Fruit fly (Drosophila melanogaster) whole organism, embryonic: ENCODE measurements around the gene CG14731.

Source experiments
- Aef1 ChIP-seq: fragments of 200-800 bp; sonication (Bioruptor generic); IDR thresholded peaks from 3 replicates; pipeline ENCODE4 v1.3.6; 2022; ENCODE audit warnings: missing biosample characterization, missing genetic modification characterization
- Awh ChIP-seq: fragments of 200-800 bp; sonication (Bioruptor generic); IDR thresholded peaks from 2 replicates; pipeline ENCODE4, ENCODE4 v1.3.6; 2022; ENCODE audit warnings: missing biosample characterization, missing genetic modification characterization
- CG10321 ChIP-seq: fragments of 200-800 bp; sonication (Bioruptor generic); IDR thresholded peaks from 2 replicates; pipeline ENCODE4 v1.3.6; 2022; ENCODE audit warnings: missing biosample characterization, missing genetic modification characterization
- CG11504 ChIP-seq: fragments of 200-800 bp; sonication (Bioruptor generic); optimal IDR thresholded peaks from 3 replicates; lab custom pipeline; 2019; ENCODE audit warnings: missing biosample characterization, mild to moderate bottlenecking, missing genetic modification characterization, moderate library complexity
- CG12155 ChIP-seq: fragments of 200-800 bp; sonication (Bioruptor generic); optimal IDR thresholded peaks from 3 replicates; lab custom pipeline; 2016; ENCODE audit warnings: missing biosample characterization, missing genetic modification characterization
- CG13123 ChIP-seq: fragments of 200-800 bp; sonication (Bioruptor generic); optimal IDR thresholded peaks from 2 replicates; lab custom pipeline; 2016; ENCODE audit warnings: missing biosample characterization, missing genetic modification characterization
- CG13296 ChIP-seq: fragments of 200-800 bp; sonication (Bioruptor generic); optimal IDR thresholded peaks from 3 replicates; lab custom pipeline; 2018; ENCODE audit warnings: missing biosample characterization, mild to moderate bottlenecking, missing genetic modification characterization
- CG13424 ChIP-seq: fragments of 200-800 bp; sonication (Bioruptor generic); optimal IDR thresholded peaks from 2 replicates; lab custom pipeline; 2019; ENCODE audit warnings: missing biosample characterization, mild to moderate bottlenecking, missing genetic modification characterization, moderate library complexity
- CG15601 ChIP-seq: fragments of 200-800 bp; sonication (Bioruptor generic); optimal IDR thresholded peaks from 3 replicates; lab custom pipeline; 2019; ENCODE audit warnings: missing biosample characterization, mild to moderate bottlenecking, missing genetic modification characterization, moderate library complexity
- CG17385 ChIP-seq: fragments of 200-800 bp; sonication (Bioruptor generic); optimal IDR thresholded peaks from 3 replicates; lab custom pipeline; 2018; ENCODE audit warnings: missing biosample characterization, mild to moderate bottlenecking, missing genetic modification characterization
- CG2199 ChIP-seq: fragments of 200-800 bp; sonication (Bioruptor generic); IDR thresholded peaks from 3 replicates; pipeline ENCODE4 v1.3.6; 2022; ENCODE audit warnings: missing biosample characterization, missing genetic modification characterization
- CG2712 ChIP-seq: fragments of 200-800 bp; optimal IDR thresholded peaks from 3 replicates; lab custom pipeline; 2019; ENCODE audit warnings: missing biosample characterization, mild to moderate bottlenecking, missing genetic modification characterization, moderate library complexity
- CG30403 ChIP-seq: fragments of 200-800 bp; sonication (Bioruptor generic); optimal IDR thresholded peaks from 3 replicates; lab custom pipeline; 2016; ENCODE audit warnings: missing biosample characterization, missing genetic modification characterization
- CG32772 ChIP-seq: fragments of 200-800 bp; sonication (Bioruptor generic); IDR thresholded peaks from 2 replicates; pipeline ENCODE4 v1.3.6; 2022; ENCODE audit warnings: missing biosample characterization, missing genetic modification characterization
- CG3838 ChIP-seq: fragments of 200-800 bp; sonication (Bioruptor generic); optimal IDR thresholded peaks from 3 replicates; lab custom pipeline; 2016; ENCODE audit warnings: missing biosample characterization, missing genetic modification characterization
- CG4360 ChIP-seq: fragments of 200-800 bp; sonication (Bioruptor generic); IDR thresholded peaks from 2 replicates; pipeline ENCODE4 v1.3.6; 2022; ENCODE audit warnings: missing biosample characterization, missing genetic modification characterization
- CG43689 ChIP-seq: fragments of 200-800 bp; sonication (Bioruptor generic); IDR thresholded peaks from 2 replicates; pipeline ENCODE4 v1.3.6; 2022; ENCODE audit warnings: missing biosample characterization, missing genetic modification characterization
- CG5180 ChIP-seq: fragments of 200-800 bp; sonication (Bioruptor generic); optimal IDR thresholded peaks from 3 replicates; lab custom pipeline; 2017; ENCODE audit warnings: missing biosample characterization, missing genetic modification characterization, mild to moderate bottlenecking, moderate library complexity, missing genetic modification reagents
- CG6254 ChIP-seq: fragments of 200-800 bp; sonication (Bioruptor generic); optimal IDR thresholded peaks from 3 replicates; lab custom pipeline; 2017; ENCODE audit warnings: mild to moderate bottlenecking, missing biosample characterization, missing genetic modification reagents, missing genetic modification characterization
- CG7372 ChIP-seq: fragments of 200-800 bp; sonication (Bioruptor generic); IDR thresholded peaks from 2 replicates; pipeline ENCODE4 v1.3.6; 2022; ENCODE audit warnings: missing biosample characterization, missing genetic modification characterization
- CG7786 ChIP-seq: fragments of 200-800 bp; sonication (Bioruptor generic); optimal IDR thresholded peaks from 2 replicates; lab custom pipeline; 2016; ENCODE audit warnings: missing biosample characterization, missing genetic modification characterization
- CG9932 ChIP-seq: fragments of 200-800 bp; sonication (Bioruptor generic); IDR thresholded peaks from 2 replicates; pipeline ENCODE4 v1.3.6; 2022; ENCODE audit warnings: missing biosample characterization, missing genetic modification characterization
- CTCF ChIP-seq: fragments of 200-800 bp; sonication (Bioruptor generic); optimal IDR thresholded peaks from 2 replicates; lab custom pipeline; 2017; ENCODE audit warnings: missing biosample characterization, mild to moderate bottlenecking, missing genetic modification characterization, moderate library complexity
- Dbx ChIP-seq: fragments of 200-800 bp; sonication (Bioruptor generic); IDR thresholded peaks from 3 replicates; pipeline ENCODE4 v1.3.6; 2022; ENCODE audit warnings: missing biosample characterization, missing genetic modification characterization
- Doc2 ChIP-seq: fragments of 200-800 bp; sonication (Bioruptor generic); IDR thresholded peaks from 2 replicates; pipeline ENCODE4 v1.3.6; 2022; ENCODE audit warnings: missing biosample characterization, missing genetic modification characterization
- Drgx ChIP-seq: fragments of 200-800 bp; sonication (Bioruptor generic); IDR thresholded peaks from 2 replicates; pipeline ENCODE4 v1.3.6; 2022; ENCODE audit warnings: missing biosample characterization, missing genetic modification characterization
- Ets65A ChIP-seq: fragments of 200-800 bp; sonication (Bioruptor generic); peaks from one replicate; lab custom pipeline; 2016; ENCODE audit warnings: missing biosample characterization, missing genetic modification characterization
- Hand ChIP-seq: fragments of 200-800 bp; sonication (Bioruptor generic); optimal IDR thresholded peaks from 2 replicates; lab custom pipeline; 2017; ENCODE audit warnings: mild to moderate bottlenecking, missing biosample characterization, missing genetic modification reagents, missing genetic modification characterization
- Pdp1 ChIP-seq, 2 experiments: fragments of 200-800 bp; sonication (Bioruptor generic); optimal IDR thresholded peaks; 3 replicates each; lab custom pipeline; 2016; ENCODE audit warnings: missing biosample characterization in 2 of 2, missing genetic modification characterization in 2 of 2, mild to moderate bottlenecking in 1 of 2, moderate library complexity in 1 of 2
- Side ChIP-seq: fragments of 200-800 bp; sonication (Bioruptor generic); optimal IDR thresholded peaks from 2 replicates; lab custom pipeline; 2016; ENCODE audit warnings: missing biosample characterization, missing genetic modification characterization
- Vsx1 ChIP-seq: fragments of 200-800 bp; sonication (Bioruptor generic); optimal IDR thresholded peaks from 2 replicates; lab custom pipeline; 2017; ENCODE audit warnings: missing biosample characterization, mild to moderate bottlenecking, missing genetic modification characterization, missing genetic modification reagents
- Xrp1 ChIP-seq: fragments of 200-800 bp; sonication (Bioruptor generic); IDR thresholded peaks from 2 replicates; pipeline ENCODE4 v1.3.6; 2022; ENCODE audit warnings: missing biosample characterization, missing genetic modification characterization
- amos ChIP-seq: fragments of 200-800 bp; sonication (Bioruptor generic); IDR thresholded peaks from 2 replicates; pipeline ENCODE4 v1.3.6; 2022; ENCODE audit warnings: missing biosample characterization, missing genetic modification characterization; ENCODE audit not compliant: partially characterized antibody
- crc ChIP-seq: fragments of 200-800 bp; sonication (Bioruptor generic); optimal IDR thresholded peaks from 2 replicates; lab custom pipeline; 2016; ENCODE audit warnings: missing biosample characterization, missing genetic modification characterization
- dpn ChIP-seq, 2 experiments: fragments of 200-800 bp; sonication (Bioruptor generic); optimal IDR thresholded peaks; 3 replicates each; lab custom pipeline; 2016; ENCODE audit warnings: missing biosample characterization in 2 of 2, missing genetic modification characterization in 2 of 2
- ems ChIP-seq: fragments of 200-800 bp; sonication (Bioruptor generic); optimal IDR thresholded peaks from 3 replicates; lab custom pipeline; 2016; ENCODE audit warnings: missing biosample characterization, missing genetic modification characterization
- eve ChIP-seq, 2 experiments: fragments of >200 bp; optimal IDR thresholded peaks; 2 replicates each; lab custom pipeline; 2017; ENCODE audit warnings: missing biosample characterization in 2 of 2, missing genetic modification characterization in 2 of 2
- ewg ChIP-seq: fragments of 200-800 bp; sonication (Bioruptor generic); optimal IDR thresholded peaks from 3 replicates; lab custom pipeline; 2017; ENCODE audit warnings: mild to moderate bottlenecking, missing biosample characterization, missing genetic modification reagents, missing genetic modification characterization
- fd102C ChIP-seq: fragments of 200-800 bp; sonication (Bioruptor generic); optimal IDR thresholded peaks from 2 replicates; lab custom pipeline; 2018; ENCODE audit warnings: missing biosample characterization, mild to moderate bottlenecking, missing genetic modification characterization, moderate library complexity
- fru ChIP-seq: fragments of >200 bp; optimal IDR thresholded peaks from 2 replicates; lab custom pipeline; 2017
- gt ChIP-seq: fragments of 200-800 bp; sonication (Bioruptor generic); IDR thresholded peaks from 2 replicates; pipeline ENCODE4 v1.3.6; 2022; ENCODE audit warnings: missing biosample characterization, missing genetic modification characterization
- ham ChIP-seq: fragments of 200-800 bp; sonication (Bioruptor generic); IDR thresholded peaks from 2 replicates; pipeline ENCODE4 v1.3.6; 2022; ENCODE audit warnings: missing biosample characterization, missing genetic modification characterization
- inv ChIP-seq: fragments of 200-800 bp; sonication (Bioruptor generic); IDR thresholded peaks from 2 replicates; pipeline ENCODE4 v1.3.6; 2022; ENCODE audit warnings: missing biosample characterization, missing genetic modification characterization; ENCODE audit not compliant: partially characterized antibody
- jigr1 ChIP-seq: fragments of 200-800 bp; sonication (Bioruptor generic); IDR thresholded peaks from 3 replicates; pipeline ENCODE4 v1.3.6; 2022; ENCODE audit warnings: missing biosample characterization, missing genetic modification characterization
- lmd ChIP-seq: fragments of 200-800 bp; sonication (Bioruptor generic); IDR thresholded peaks from 2 replicates; pipeline ENCODE4 v1.3.6; 2022; ENCODE audit warnings: missing biosample characterization, missing genetic modification characterization
- mirr ChIP-seq: fragments of 200-800 bp; sonication (Bioruptor generic); optimal IDR thresholded peaks from 3 replicates; lab custom pipeline; 2018; ENCODE audit warnings: missing biosample characterization, mild to moderate bottlenecking, missing genetic modification characterization
- pum ChIP-seq: fragments of 200-800 bp; sonication (Bioruptor generic); optimal IDR thresholded peaks from 2 replicates; lab custom pipeline; 2016; ENCODE audit warnings: missing biosample characterization, missing genetic modification characterization
- sc ChIP-seq, 3 experiments: fragments of >200 bp in 2 of 3; fragments of 200-800 bp in 1 of 3; sonication (Bioruptor generic) in 1 of 3; optimal IDR thresholded peaks; 2 replicates in 2 of 3; 3 replicates in 1 of 3; lab custom pipeline; 2017; ENCODE audit warnings: mild to moderate bottlenecking in 1 of 3, missing biosample characterization in 1 of 3, missing genetic modification characterization in 1 of 3, missing genetic modification reagents in 1 of 3
- sd ChIP-seq: fragments of 200-800 bp; sonication (Bioruptor generic); optimal IDR thresholded peaks from 3 replicates; lab custom pipeline; 2018; ENCODE audit warnings: missing biosample characterization, mild to moderate bottlenecking, missing genetic modification characterization, moderate library complexity
- slbo ChIP-seq: fragments of 200-800 bp; sonication (Bioruptor generic); IDR thresholded peaks from 2 replicates; pipeline ENCODE4 v1.3.6; 2022; ENCODE audit warnings: missing biosample characterization, missing genetic modification characterization
- sug ChIP-seq: fragments of 200-800 bp; optimal IDR thresholded peaks from 2 replicates; lab custom pipeline; 2019; ENCODE audit warnings: missing biosample characterization, mild to moderate bottlenecking, missing genetic modification characterization, moderate library complexity
- z ChIP-seq: fragments of 200-800 bp; sonication (Bioruptor generic); IDR thresholded peaks from 3 replicates; pipeline ENCODE4 v1.3.6; 2022; ENCODE audit warnings: missing biosample characterization, missing genetic modification characterization

CG14731 gene

dm6 chr3R:11888038-11888567 is 43.0 kb upstream of the CG14731 start (continued):
- no peak for TF ChIP-seq CG17385
- no peak for TF ChIP-seq fd102C (GFP tag; lab: Kevin White, UChicago)
- TF ChIP-seq Vsx1: peak; percentile 68
- no peak for TF ChIP-seq sd
- TF ChIP-seq ewg (GFP tag; lab: Kevin White, UChicago): no peak
- no peak for TF ChIP-seq Hand (GFP tag; lab: Kevin White, UChicago)
- TF ChIP-seq CG9932 (GFP tag; lab: Robert Waterston, UW): peak; percentile 37; the same call in 1 of the 2 replicates
- TF ChIP-seq Aef1 (GFP tag; lab: Robert Waterston, UW): no peak
- no peak for TF ChIP-seq CG7372 (GFP tag; lab: Robert Waterston, UW)
- TF ChIP-seq CG10321 (GFP tag; lab: Robert Waterston, UW): no peak
- TF ChIP-seq Dbx (GFP tag; lab: Robert Waterston, UW): no peak
- peak; percentile 11; the same call in 1 of the 2 replicates for TF ChIP-seq slbo (GFP tag; lab: Robert Waterston, UW)
- TF ChIP-seq Doc2: no peak
- TF ChIP-seq Ets65A: no peak
- no peak for TF ChIP-seq CG12155 (GFP tag; lab: Kevin White, UChicago)
- no peak for TF ChIP-seq sc (optimal IDR thresholded peaks at IDR 0.05; lab: Kevin White, UChicago)
- TF ChIP-seq sc (GFP tag; optimal IDR thresholded peaks at IDR 0.05; lab: Kevin White, UChicago): no peak
- TF ChIP-seq amos (GFP tag; lab: Robert Waterston, UW): peak; percentile 52
- peak; percentile 35 for TF ChIP-seq CG30403 (GFP tag; lab: Kevin White, UChicago)
- no peak for TF ChIP-seq gt
- peak; percentile 30 for TF ChIP-seq CG15601 (tag; lab: Kevin White, UChicago)
- peak; percentile 31; the same call in 1 of the 2 replicates for TF ChIP-seq Xrp1 (GFP tag; lab: Robert Waterston, UW)
- no peak for TF ChIP-seq crc (GFP tag; lab: Kevin White, UChicago)
- peak; percentile 81 for TF ChIP-seq CG5180 (GFP tag; lab: Kevin White, UChicago)
- peak; percentile 26 for TF ChIP-seq lmd (GFP tag; lab: Robert Waterston, UW)
- TF ChIP-seq Drgx: peak; percentile 45; the same call in 1 of the 2 replicates
- TF ChIP-seq CG11504 (tag; lab: Kevin White, UChicago): no peak
- TF ChIP-seq Pdp1 (GFP tag; optimal IDR thresholded peaks at IDR 0.05; lab: Kevin White, UChicago): no peak
- TF ChIP-seq CG2712: no peak
- no peak for TF ChIP-seq CG32772 (GFP tag; lab: Robert Waterston, UW)
- no peak for TF ChIP-seq CG3838
- no peak for TF ChIP-seq sug (tag; lab: Kevin White, UChicago)
- no peak for TF ChIP-seq CG13424 (tag; lab: Kevin White, UChicago)
- no peak for TF ChIP-seq fru
- TF ChIP-seq CG43689 (GFP tag; lab: Robert Waterston, UW): no peak
- TF ChIP-seq CG2199 (GFP tag; lab: Robert Waterston, UW): no peak
- no peak for TF ChIP-seq Awh (GFP tag; lab: Robert Waterston, UW)
- TF ChIP-seq CG13296 (GFP tag; lab: Kevin White, UChicago): no peak
- no peak for TF ChIP-seq CG13123 (GFP tag; lab: Kevin White, UChicago)
- TF ChIP-seq dpn (GFP tag; optimal IDR thresholded peaks at IDR 0.05; lab: Kevin White, UChicago): no peak
- TF ChIP-seq CG6254 (GFP tag; lab: Kevin White, UChicago): no peak
- 0 out of 3 replicates have a peak, but pooled peaks have one; percentile 25 for TF ChIP-seq z (GFP tag; lab: Robert Waterston, UW)
- TF ChIP-seq CTCF: no peak
- TF ChIP-seq ems (GFP tag; lab: Kevin White, UChicago): no peak
- no peak for TF ChIP-seq Side
- no peak for TF ChIP-seq eve (GFP tag; optimal IDR thresholded peaks at IDR 0.05; lab: Kevin White, UChicago)
- no peak for TF ChIP-seq mirr (GFP tag; lab: Kevin White, UChicago)
- no peak for TF ChIP-seq ham (GFP tag; lab: Robert Waterston, UW)
- TF ChIP-seq pum: peak; percentile 12
- peak; percentile 75 for TF ChIP-seq CG4360 (GFP tag; lab: Robert Waterston, UW)
- TF ChIP-seq CG7786 (GFP tag; lab: Kevin White, UChicago): no peak
- TF ChIP-seq inv (GFP tag; lab: Robert Waterston, UW): peak; percentile 10; the same call in 1 of the 2 replicates
- no peak for TF ChIP-seq jigr1 (GFP tag; lab: Robert Waterston, UW)
